Fruit fly (Drosophila melanogaster) whole organism, prepupa: Measurements from ENCODE around the gene CG44422.
A peak's percentile ranks its signal among the peaks of the same experiment; 100 is the strongest.

Source experiments
- Blimp-1 ChIP-seq: fragments of 200-800 bp; sonication (Bioruptor generic); optimal IDR thresholded peaks from 3 replicates; lab custom pipeline; 2017; ENCODE audit warnings: missing biosample characterization, missing genetic modification characterization, mild to moderate bottlenecking, moderate library complexity, missing genetic modification reagents
- CG10631 ChIP-seq: fragments of 200-800 bp; sonication (Bioruptor generic); optimal IDR thresholded peaks from 2 replicates; lab custom pipeline; 2016; ENCODE audit warnings: missing biosample characterization, missing genetic modification characterization
- CG10669 ChIP-seq: fragments of 200-800 bp; sonication (Bioruptor generic); optimal IDR thresholded peaks from 3 replicates; lab custom pipeline; 2018; ENCODE audit warnings: missing biosample characterization, mild to moderate bottlenecking, missing genetic modification characterization, moderate library complexity
- CG11294 ChIP-seq: fragments of 200-800 bp; sonication (Bioruptor generic); IDR thresholded peaks from 2 replicates; pipeline ENCODE4 v1.3.6; 2022; ENCODE audit warnings: missing biosample characterization, missing genetic modification characterization
- CG11762 ChIP-seq: fragments of 200-800 bp; sonication (Bioruptor generic); optimal IDR thresholded peaks from 3 replicates; lab custom pipeline; 2016; ENCODE audit warnings: missing biosample characterization, missing genetic modification characterization; ENCODE audit not compliant: insufficient read depth
- CG11902 ChIP-seq: fragments of 200-800 bp; sonication (Bioruptor generic); optimal IDR thresholded peaks from 3 replicates; lab custom pipeline; 2016; ENCODE audit warnings: missing biosample characterization, missing genetic modification characterization
- CG15336 ChIP-seq: fragments of 200-800 bp; sonication (Bioruptor generic); IDR thresholded peaks from 2 replicates; pipeline ENCODE4 v1.3.6; 2022; ENCODE audit warnings: missing biosample characterization, missing genetic modification characterization
- CG1621 ChIP-seq: fragments of 200-800 bp; sonication (Bioruptor generic); optimal IDR thresholded peaks from 3 replicates; lab custom pipeline; 2018; ENCODE audit warnings: missing biosample characterization, mild to moderate bottlenecking, missing genetic modification characterization
- CG16779 ChIP-seq: fragments of 200-800 bp; sonication (Bioruptor generic); optimal IDR thresholded peaks from 3 replicates; lab custom pipeline; 2017; ENCODE audit warnings: missing biosample characterization, mild to moderate bottlenecking, missing genetic modification characterization
- CG3032 ChIP-seq: fragments of 200-800 bp; optimal IDR thresholded peaks from 2 replicates; lab custom pipeline; 2019; ENCODE audit warnings: missing biosample characterization, mild to moderate bottlenecking, missing genetic modification characterization, moderate library complexity
- CG31627 ChIP-seq: fragments of 200-800 bp; sonication (Bioruptor generic); optimal IDR thresholded peaks from 3 replicates; lab custom pipeline; 2016; ENCODE audit warnings: missing biosample characterization, missing genetic modification characterization
- CG32006 ChIP-seq: fragments of 200-800 bp; sonication (Bioruptor generic); optimal IDR thresholded peaks from 3 replicates; lab custom pipeline; 2017; ENCODE audit warnings: missing biosample characterization, mild to moderate bottlenecking, missing genetic modification characterization
- CG3919 ChIP-seq: fragments of 200-800 bp; sonication (Bioruptor generic); optimal IDR thresholded peaks from 3 replicates; lab custom pipeline; 2016; ENCODE audit warnings: missing biosample characterization, missing genetic modification characterization
- CG4318 ChIP-seq: fragments of 200-800 bp; sonication (Bioruptor generic); optimal IDR thresholded peaks from 3 replicates; lab custom pipeline; 2017; ENCODE audit warnings: missing biosample characterization, mild to moderate bottlenecking, missing genetic modification characterization
- CG6163 ChIP-seq: fragments of 200-800 bp; sonication (Bioruptor generic); IDR thresholded peaks from 3 replicates; pipeline ENCODE4 v1.3.6; 2022; ENCODE audit warnings: missing biosample characterization, missing genetic modification characterization
- CG6276 ChIP-seq: fragments of 200-800 bp; sonication (Bioruptor generic); optimal IDR thresholded peaks from 2 replicates; lab custom pipeline; 2017; ENCODE audit warnings: missing biosample characterization, mild to moderate bottlenecking, missing genetic modification characterization
- CG6792 ChIP-seq: fragments of 200-800 bp; sonication (Bioruptor generic); optimal IDR thresholded peaks from 3 replicates; lab custom pipeline; 2016; ENCODE audit warnings: missing biosample characterization, missing genetic modification characterization
- CG6854 ChIP-seq: fragments of 200-800 bp; sonication (Bioruptor generic); optimal IDR thresholded peaks from 2 replicates; lab custom pipeline; 2017; ENCODE audit warnings: missing biosample characterization, mild to moderate bottlenecking, missing genetic modification characterization
- CG7368 ChIP-seq: fragments of 200-800 bp; sonication (Bioruptor generic); optimal IDR thresholded peaks from 3 replicates; lab custom pipeline; 2016; ENCODE audit warnings: missing biosample characterization, missing genetic modification characterization
- CG8119 ChIP-seq: fragments of 200-800 bp; sonication (Bioruptor generic); IDR thresholded peaks from 3 replicates; pipeline ENCODE4 v1.3.6; 2022; ENCODE audit warnings: missing biosample characterization, missing genetic modification characterization
- CG8632 ChIP-seq: fragments of 200-800 bp; sonication (Bioruptor generic); optimal IDR thresholded peaks from 3 replicates; lab custom pipeline; 2016; ENCODE audit warnings: missing biosample characterization, missing genetic modification characterization
- CG9139 ChIP-seq: fragments of 200-800 bp; sonication (Bioruptor generic); optimal IDR thresholded peaks from 3 replicates; lab custom pipeline; 2017; ENCODE audit warnings: missing biosample characterization, mild to moderate bottlenecking, missing genetic modification characterization
- Eip75B ChIP-seq: fragments of 200-800 bp; sonication (Bioruptor generic); optimal IDR thresholded peaks from 3 replicates; lab custom pipeline; 2016; ENCODE audit warnings: missing biosample characterization, missing genetic modification characterization
- Eip78C ChIP-seq: fragments of 200-800 bp; sonication (Bioruptor generic); peaks from one replicate; lab custom pipeline; 2016; ENCODE audit warnings: missing biosample characterization, missing genetic modification characterization
- Ets21C ChIP-seq: fragments of 200-800 bp; sonication (Bioruptor generic); optimal IDR thresholded peaks from 3 replicates; lab custom pipeline; 2016; ENCODE audit warnings: missing biosample characterization, missing genetic modification characterization
- Ets96B ChIP-seq: fragments of 200-800 bp; optimal IDR thresholded peaks from 2 replicates; lab custom pipeline; 2019; ENCODE audit warnings: missing biosample characterization, mild to moderate bottlenecking, missing genetic modification characterization, moderate library complexity
- Gug ChIP-seq: fragments of 200-800 bp; sonication (Bioruptor generic); IDR thresholded peaks from 2 replicates; pipeline ENCODE4 v1.3.6; 2022; ENCODE audit warnings: missing biosample characterization, missing genetic modification characterization
- Hr38 ChIP-seq: sonication (Bioruptor generic); optimal IDR thresholded peaks from 2 replicates; lab custom pipeline; 2016; ENCODE audit warnings: missing biosample characterization, missing genetic modification characterization
- Hr4 ChIP-seq: fragments of 200-800 bp; sonication (Bioruptor generic); optimal IDR thresholded peaks from 3 replicates; lab custom pipeline; 2016; ENCODE audit warnings: missing biosample characterization, missing genetic modification characterization
- OdsH ChIP-seq: fragments of 200-800 bp; sonication (Bioruptor generic); optimal IDR thresholded peaks from 3 replicates; lab custom pipeline; 2016; ENCODE audit warnings: missing biosample characterization, missing genetic modification characterization
- Smox ChIP-seq: fragments of 200-800 bp; sonication (Bioruptor generic); optimal IDR thresholded peaks from 3 replicates; lab custom pipeline; 2016; ENCODE audit warnings: missing biosample characterization, missing genetic modification characterization
- Sox102F ChIP-seq: fragments of 200-800 bp; sonication (Bioruptor generic); optimal IDR thresholded peaks from 2 replicates; lab custom pipeline; 2016; ENCODE audit warnings: missing biosample characterization, mild to moderate bottlenecking, missing genetic modification characterization
- Sox14 ChIP-seq: fragments of 200-800 bp; sonication (Bioruptor generic); optimal IDR thresholded peaks from 3 replicates; lab custom pipeline; 2016; ENCODE audit warnings: missing biosample characterization, missing genetic modification characterization
- Sox15 ChIP-seq: fragments of 200-800 bp; sonication (Bioruptor generic); optimal IDR thresholded peaks from 3 replicates; lab custom pipeline; 2016; ENCODE audit warnings: missing biosample characterization, missing genetic modification characterization
- cyc ChIP-seq: fragments of 200-800 bp; sonication (Bioruptor generic); optimal IDR thresholded peaks from 3 replicates; lab custom pipeline; 2016; ENCODE audit warnings: missing biosample characterization, missing genetic modification characterization
- dac ChIP-seq: fragments of 200-800 bp; sonication (Bioruptor generic); optimal IDR thresholded peaks from 2 replicates; lab custom pipeline; 2017; ENCODE audit warnings: missing biosample characterization, mild to moderate bottlenecking, missing genetic modification characterization
- dsx ChIP-seq: fragments of 200-800 bp; optimal IDR thresholded peaks from 3 replicates; lab custom pipeline; 2019; ENCODE audit warnings: missing biosample characterization, mild to moderate bottlenecking, missing genetic modification characterization, moderate library complexity; ENCODE audit not compliant: poor library complexity, severe bottlenecking
- fd59A ChIP-seq: fragments of 200-800 bp; sonication (Bioruptor generic); optimal IDR thresholded peaks from 2 replicates; lab custom pipeline; 2017; ENCODE audit warnings: missing biosample characterization, mild to moderate bottlenecking, missing genetic modification characterization, missing genetic modification reagents
- fd85E ChIP-seq: fragments of 200-800 bp; sonication (Bioruptor generic); optimal IDR thresholded peaks from 3 replicates; lab custom pipeline; 2016; ENCODE audit warnings: missing biosample characterization, missing genetic modification characterization
- lz ChIP-seq: fragments of 200-800 bp; sonication (Bioruptor generic); optimal IDR thresholded peaks from 3 replicates; lab custom pipeline; 2016; ENCODE audit warnings: missing biosample characterization, missing genetic modification characterization
- net ChIP-seq: fragments of 200-800 bp; sonication (Bioruptor generic); optimal IDR thresholded peaks from 3 replicates; lab custom pipeline; 2016; ENCODE audit warnings: missing biosample characterization, missing genetic modification characterization
- pdm3 ChIP-seq: fragments of 200-800 bp; sonication (Bioruptor generic); optimal IDR thresholded peaks from 3 replicates; lab custom pipeline; 2016; ENCODE audit warnings: missing biosample characterization, missing genetic modification characterization
- spab ChIP-seq: fragments of 200-800 bp; sonication (Bioruptor generic); optimal IDR thresholded peaks from 2 replicates; lab custom pipeline; 2017; ENCODE audit warnings: missing biosample characterization, mild to moderate bottlenecking, missing genetic modification characterization, missing genetic modification reagents
- ss ChIP-seq, 2 experiments: fragments of 200-800 bp; sonication (Bioruptor generic); optimal IDR thresholded peaks; 2 replicates in 1 of 2; 3 replicates in 1 of 2; lab custom pipeline; 2017 to 2018; ENCODE audit warnings: mild to moderate bottlenecking in 2 of 2, missing biosample characterization in 2 of 2, missing genetic modification characterization in 2 of 2, moderate library complexity in 1 of 2
- topi ChIP-seq: fragments of 200-800 bp; sonication (Bioruptor generic); optimal IDR thresholded peaks from 3 replicates; lab custom pipeline; 2016; ENCODE audit warnings: missing biosample characterization, missing genetic modification characterization

The CG44422 gene

DNA sequence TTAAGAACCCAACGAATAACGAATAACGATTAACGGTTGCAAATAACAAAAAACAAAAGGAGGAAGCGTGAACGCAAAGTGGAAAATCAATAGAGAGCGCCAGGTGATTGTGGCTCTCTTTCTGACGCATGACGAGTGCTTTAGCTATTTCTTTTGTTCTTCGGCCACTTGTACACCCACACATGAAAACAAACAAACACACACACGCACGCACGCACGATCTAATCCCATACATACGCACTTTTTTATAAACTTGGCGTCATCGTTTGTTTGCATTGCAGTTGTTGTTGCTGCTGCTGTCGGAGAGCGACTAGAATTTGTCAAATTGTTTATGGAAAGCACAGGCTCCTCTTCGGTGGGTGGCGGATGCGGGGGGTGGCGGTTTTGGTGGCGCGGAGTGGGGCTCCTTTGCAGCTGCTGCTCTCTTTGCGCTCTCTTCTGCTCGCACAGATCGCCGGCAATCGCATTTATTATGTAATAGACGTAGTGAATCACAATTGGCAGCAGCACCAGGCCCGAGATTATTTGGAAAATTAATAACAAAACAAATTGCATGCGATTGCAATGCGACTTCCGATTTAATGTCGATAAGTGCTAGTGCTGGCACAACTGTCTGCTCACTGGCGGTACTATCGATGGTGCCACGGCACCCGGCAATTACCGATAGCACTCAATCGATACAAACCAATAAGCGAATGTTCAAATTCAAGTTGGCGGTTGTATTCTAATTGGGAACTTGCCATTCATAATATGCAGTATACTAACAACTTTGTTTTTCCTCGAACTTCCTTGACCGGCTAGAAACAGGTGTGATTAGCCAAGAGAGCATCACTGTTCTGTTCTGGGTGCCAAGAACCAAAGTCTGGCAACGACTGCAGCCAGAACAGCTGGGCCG is 36.6 kb upstream of the CG44422 start (continued):
- TF ChIP-seq Sox14 (peak; percentile 55), Blimp-1 (GFP tag; lab: Kevin White, UChicago) (no peak), CG4318 (GFP tag; lab: Kevin White, UChicago) (no peak), CG11294 (GFP tag; lab: Robert Waterston, UW) (no peak), Sox15 (GFP tag; lab: Kevin White, UChicago) (no peak), CG6276 (GFP tag; lab: Kevin White, UChicago) (peak; percentile 20), Eip78C (GFP tag; lab: Kevin White, UChicago) (peak; percentile 53), CG8119 (no peak), CG10631 (GFP tag; lab: Kevin White, UChicago) (peak; percentile 53), ss (GFP tag; optimal IDR thresholded peaks at IDR 0.05; lab: Kevin White, UChicago) (no peak), CG8632 (GFP tag; lab: Kevin White, UChicago) (no peak), CG31627 (GFP tag; lab: Kevin White, UChicago) (peak; percentile 56), fd85E (GFP tag; lab: Kevin White, UChicago) (no peak), spab (GFP tag; lab: Kevin White, UChicago) (no peak), CG6792 (GFP tag; lab: Kevin White, UChicago) (peak; percentile 20), CG1621 (tag; lab: Kevin White, UChicago) (no peak)

DNA sequence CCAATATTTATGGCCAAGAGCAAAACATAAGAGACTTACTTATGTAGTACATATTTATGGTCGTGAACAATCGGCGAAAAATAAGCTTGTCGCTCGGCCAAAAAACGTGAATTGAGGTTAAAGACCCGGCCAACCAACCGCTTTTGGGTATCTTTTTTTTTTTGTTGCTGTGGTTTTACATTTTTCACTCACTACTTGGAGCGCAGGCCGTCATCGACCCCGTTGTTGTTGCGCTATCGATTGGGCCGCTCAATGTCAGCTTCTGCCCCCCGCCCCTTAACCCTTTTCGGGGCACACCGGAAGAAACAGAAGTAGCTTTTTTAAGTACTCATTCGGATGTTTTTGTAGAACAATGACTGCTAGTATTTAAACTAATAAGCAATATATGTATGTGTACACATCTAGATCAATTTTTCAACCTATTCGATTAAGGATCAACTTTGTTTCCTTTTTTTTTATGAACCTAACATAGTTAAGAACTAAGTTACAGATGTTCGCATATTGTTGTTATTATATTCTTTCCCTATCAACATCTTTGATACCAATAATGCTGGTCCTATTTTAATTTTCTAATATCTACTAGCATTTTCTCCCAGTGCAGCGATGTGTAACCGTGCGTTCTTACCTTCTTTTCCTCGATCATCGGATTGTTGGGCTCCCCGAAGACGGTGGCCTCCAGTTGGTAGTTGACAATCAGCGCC is 35.6 kb upstream of the CG44422 start:
- TF ChIP-seq CG6792 (GFP tag; lab: Kevin White, UChicago), result peak; percentile 58
- TF ChIP-seq cyc (GFP tag; lab: Kevin White, UChicago), result peak; percentile 61
- no peak for TF ChIP-seq CG3919 (GFP tag; lab: Kevin White, UChicago)
- peak; percentile 47 for TF ChIP-seq Smox (GFP tag; lab: Kevin White, UChicago)
- peak; percentile 51 for TF ChIP-seq CG11902
- peak; percentile 11 for TF ChIP-seq fd59A (GFP tag; lab: Kevin White, UChicago)
- no peak for TF ChIP-seq Ets96B
- 0 out of 3 replicates have a peak, but pooled peaks have one; percentile 30 for TF ChIP-seq CG6163 (GFP tag; lab: Robert Waterston, UW)
- TF ChIP-seq CG10669 (GFP tag; lab: Kevin White, UChicago), result no peak
- peak; percentile 68 for TF ChIP-seq CG31627 (GFP tag; lab: Kevin White, UChicago)
- TF ChIP-seq CG6854 (GFP tag; lab: Kevin White, UChicago), result no peak
- TF ChIP-seq topi (GFP tag; lab: Kevin White, UChicago), result no peak
- TF ChIP-seq Sox14, result peak; percentile 48
- peak; percentile 51 for TF ChIP-seq Ets21C (GFP tag; lab: Kevin White, UChicago)
- no peak for TF ChIP-seq pdm3 (GFP tag; lab: Kevin White, UChicago)
- no peak for TF ChIP-seq CG11294 (GFP tag; lab: Robert Waterston, UW)
- TF ChIP-seq CG32006 (GFP tag; lab: Kevin White, UChicago), result peak; percentile 67
- no peak for TF ChIP-seq CG16779 (tag; lab: Kevin White, UChicago)
- TF ChIP-seq CG11762 (GFP tag; lab: Kevin White, UChicago), result peak; percentile 45
- no peak for TF ChIP-seq CG7368
- TF ChIP-seq fd85E (GFP tag; lab: Kevin White, UChicago), result no peak
- TF ChIP-seq Sox15 (GFP tag; lab: Kevin White, UChicago), result peak; percentile 46
- peak; percentile 36 for TF ChIP-seq CG3032 (tag; lab: Kevin White, UChicago)
- no peak for TF ChIP-seq CG1621 (tag; lab: Kevin White, UChicago)
- no peak for TF ChIP-seq dac
- no peak for TF ChIP-seq net (GFP tag; lab: Kevin White, UChicago)
- peak; percentile 64 for TF ChIP-seq CG15336 (GFP tag; lab: Robert Waterston, UW)
- no peak for TF ChIP-seq Sox102F (GFP tag; lab: Kevin White, UChicago)
- TF ChIP-seq CG6276 (GFP tag; lab: Kevin White, UChicago), result no peak
- TF ChIP-seq Gug (GFP tag; lab: Robert Waterston, UW), result peak; percentile 38; the same call in 1 of the 2 replicates
- TF ChIP-seq dsx (GFP tag; lab: Kevin White, UChicago), result no peak
- peak; percentile 85 for TF ChIP-seq Eip75B (GFP tag; lab: Kevin White, UChicago)
- no peak for TF ChIP-seq Hr4 (GFP tag; lab: Kevin White, UChicago)
- no peak for TF ChIP-seq Hr38 (GFP tag; lab: Kevin White, UChicago)
- TF ChIP-seq OdsH (GFP tag; lab: Kevin White, UChicago), result no peak
- no peak for TF ChIP-seq CG9139
- TF ChIP-seq ss (GFP tag; optimal IDR thresholded peaks at IDR 0.05; lab: Kevin White, UChicago), result no peak
- peak; percentile 67 for TF ChIP-seq CG8632 (GFP tag; lab: Kevin White, UChicago)
- TF ChIP-seq lz (GFP tag; lab: Kevin White, UChicago), result peak; percentile 69
